Worm (Caenorhabditis elegans) whole organism, L4 larva: ENCODE measurements around the gene ecps-2.

Experiments
- fkh-10 ChIP-seq: fragments of 150-350 bp; optimal IDR thresholded peaks from 2 replicates; lab custom pipeline; 2014; ENCODE audit warnings: missing biosample characterization, missing genetic modification reagents, missing genetic modification characterization
- jun-1 ChIP-seq: fragments of 150-350 bp; optimal IDR thresholded peaks from 2 replicates; lab custom pipeline; 2014; ENCODE audit warnings: missing biosample characterization, missing genetic modification reagents, missing genetic modification characterization
- nhr-48 ChIP-seq: sonication (generic microtip); optimal IDR thresholded peaks from 2 replicates; lab custom pipeline; 2016; ENCODE audit warnings: mild to moderate bottlenecking, missing genetic modification characterization, missing compliant biosample characterization
- nhr-77 ChIP-seq: fragments of 150-350 bp; optimal IDR thresholded peaks from 2 replicates; lab custom pipeline; 2014; ENCODE audit warnings: missing biosample characterization, missing genetic modification characterization
- skn-1 ChIP-seq: fragments of 150-350 bp; optimal IDR thresholded peaks from 2 replicates; lab custom pipeline; 2014; ENCODE audit warnings: missing biosample characterization, missing genetic modification characterization

ce11 chrIII:10398919-10399318 lies 44.0 kb upstream of the ecps-2 start:
- TF ChIP-seq nhr-48 (tag; lab: Kevin White, UChicago) (no peak), nhr-77 (tag; lab: Kevin White, UChicago) (no peak), fkh-10 (peak; percentile 38), skn-1 (no peak), jun-1 (tag; lab: Kevin White, UChicago) (no peak)
